Worm (Caenorhabditis elegans) whole organism, L1 larva: ENCODE data around the gene D1054.5.

Experiments used
- aha-1 ChIP-seq: fragments of 150-350 bp; optimal IDR thresholded peaks from 2 replicates; lab custom pipeline; 2014; ENCODE audit warnings: missing biosample characterization, missing genetic modification characterization
- alr-1 ChIP-seq: fragments of 200-800 bp; sonication (Bioruptor generic); optimal IDR thresholded peaks from 2 replicates; lab custom pipeline; 2018; ENCODE audit warnings: borderline replicate concordance, mild to moderate bottlenecking, missing genetic modification characterization, missing compliant biosample characterization
- blmp-1 ChIP-seq: fragments of 150-350 bp; optimal IDR thresholded peaks from 2 replicates; lab custom pipeline; 2014; ENCODE audit warnings: missing biosample characterization, missing genetic modification characterization
- ceh-63 ChIP-seq: fragments of 200-800 bp; sonication (Bioruptor generic); optimal IDR thresholded peaks from 2 replicates; lab custom pipeline; 2018; ENCODE audit warnings: mild to moderate bottlenecking, missing genetic modification characterization, missing compliant biosample characterization
- ceh-82 ChIP-seq, 3 experiments: fragments of 150-350 bp in 1 of 3; sonication (generic microtip) in 2 of 3; optimal IDR thresholded peaks; 2 replicates each; lab custom pipeline; 2014 to 2017; ENCODE audit warnings: missing biosample characterization in 3 of 3, missing genetic modification characterization in 3 of 3
- ceh-88 ChIP-seq: fragments of 200-800 bp; sonication (Bioruptor generic); IDR thresholded peaks from 2 replicates; pipeline ENCODE4 v1.3.6; 2022; ENCODE audit warnings: missing genetic modification characterization, missing compliant biosample characterization
- dpl-1 ChIP-seq, 3 experiments: fragments of 150-350 bp in 2 of 3; sonication (generic microtip) in 1 of 3; optimal IDR thresholded peaks; 2 replicates each; lab custom pipeline; 2014 to 2017; ENCODE audit warnings: missing biosample characterization in 3 of 3, missing genetic modification characterization in 3 of 3, missing genetic modification reagents in 3 of 3
- efl-1 ChIP-seq, 4 experiments: fragments of 150-350 bp; optimal IDR thresholded peaks in 3 of 4; peaks in 1 of 4; 1 replicate in 1 of 4; 2 replicates in 3 of 4; lab custom pipeline; 2014; ENCODE audit warnings: missing biosample characterization in 2 of 4, missing genetic modification characterization in 2 of 4, missing genetic modification reagents in 2 of 4
- elt-2 ChIP-seq: sonication (generic microtip); optimal IDR thresholded peaks from 2 replicates; lab custom pipeline; 2016; ENCODE audit warnings: missing genetic modification characterization, mild to moderate bottlenecking, inconsistent platforms, missing compliant biosample characterization, missing genetic modification reagents
- elt-3 ChIP-seq, 6 experiments: fragments of 150-350 bp in 1 of 6; sonication (generic microtip); optimal IDR thresholded peaks; 2 replicates each; lab custom pipeline; 2017 to 2018; ENCODE audit warnings: missing biosample characterization in 6 of 6, missing genetic modification characterization in 6 of 6, inconsistent platforms in 1 of 6
- fkh-4 ChIP-seq: sonication (generic microtip); optimal IDR thresholded peaks from 2 replicates; lab custom pipeline; 2016; ENCODE audit warnings: missing compliant biosample characterization, missing genetic modification characterization, borderline replicate concordance
- fkh-8 ChIP-seq: sonication (generic microtip); optimal IDR thresholded peaks from 2 replicates; lab custom pipeline; 2016; ENCODE audit warnings: mild to moderate bottlenecking, missing genetic modification characterization, missing compliant biosample characterization
- fos-1 ChIP-seq: fragments of 150-350 bp; optimal IDR thresholded peaks from 2 replicates; lab custom pipeline; 2014; ENCODE audit warnings: missing biosample characterization, missing genetic modification characterization
- hlh-4 ChIP-seq: sonication (generic microtip); optimal IDR thresholded peaks from 2 replicates; lab custom pipeline; 2016; ENCODE audit warnings: mild to moderate bottlenecking, missing genetic modification characterization, missing compliant biosample characterization
- hpl-2 ChIP-seq: fragments of 150-350 bp; optimal IDR thresholded peaks from 2 replicates; lab custom pipeline; 2014; ENCODE audit warnings: missing biosample characterization, missing genetic modification reagents, missing genetic modification characterization
- irx-1 ChIP-seq: sonication (generic microtip); optimal IDR thresholded peaks from 2 replicates; lab custom pipeline; 2016; ENCODE audit warnings: missing genetic modification characterization, missing compliant biosample characterization
- isw-1 ChIP-seq: fragments of 200-800 bp; sonication (Bioruptor generic); IDR thresholded peaks from 2 replicates; pipeline ENCODE4 v1.3.6; 2022; ENCODE audit warnings: missing genetic modification characterization, missing compliant biosample characterization
- jun-1 ChIP-seq: fragments of 150-350 bp; optimal IDR thresholded peaks from 2 replicates; lab custom pipeline; 2014; ENCODE audit warnings: missing biosample characterization, missing genetic modification reagents, missing genetic modification characterization
- lin-13 ChIP-seq: fragments of 150-350 bp; optimal IDR thresholded peaks from 2 replicates; lab custom pipeline; 2014; ENCODE audit warnings: missing biosample characterization, missing genetic modification reagents, missing genetic modification characterization
- lin-14 ChIP-seq: fragments of 200-800 bp; sonication (Bioruptor generic); optimal IDR thresholded peaks from 2 replicates; lab custom pipeline; 2018; ENCODE audit warnings: mild to moderate bottlenecking, missing genetic modification characterization, moderate library complexity, missing compliant biosample characterization
- lin-35 ChIP-seq, 2 experiments: fragments of 150-350 bp; optimal IDR thresholded peaks; 2 replicates each; lab custom pipeline; 2014; ENCODE audit warnings: missing biosample characterization in 2 of 2, missing genetic modification characterization in 2 of 2, missing genetic modification reagents in 2 of 2
- lsy-2 ChIP-seq, 2 experiments: fragments of 150-350 bp; optimal IDR thresholded peaks; 2 replicates each; lab custom pipeline; 2014; ENCODE audit warnings: missing biosample characterization in 2 of 2, missing genetic modification characterization in 2 of 2
- mab-9 ChIP-seq: fragments of 200-800 bp; sonication (Bioruptor generic); IDR thresholded peaks from 2 replicates; pipeline ENCODE4 v1.3.6; 2022; ENCODE audit warnings: missing genetic modification reagents, missing genetic modification characterization, missing compliant biosample characterization
- mdl-1 ChIP-seq, 2 experiments: fragments of 150-350 bp; optimal IDR thresholded peaks; 2 replicates each; lab custom pipeline; 2014 to 2017; ENCODE audit warnings: missing biosample characterization in 2 of 2, missing genetic modification characterization in 2 of 2, inconsistent platforms in 1 of 2
- mef-2 ChIP-seq: fragments of 150-350 bp; optimal IDR thresholded peaks from 2 replicates; lab custom pipeline; 2014; ENCODE audit warnings: missing biosample characterization, missing genetic modification characterization
- mep-1 ChIP-seq: fragments of 150-350 bp; optimal IDR thresholded peaks from 2 replicates; lab custom pipeline; 2014; ENCODE audit warnings: missing biosample characterization, missing genetic modification characterization
- nhr-11 ChIP-seq: fragments of 150-350 bp; optimal IDR thresholded peaks from 2 replicates; lab custom pipeline; 2014; ENCODE audit warnings: missing biosample characterization, missing genetic modification characterization
- nhr-19 ChIP-seq: fragments of 200-800 bp; sonication (Bioruptor generic); conservative IDR thresholded peaks from 2 replicates; pipeline ENCODE4 v1.3.6; 2022; ENCODE audit warnings: missing genetic modification characterization, missing compliant biosample characterization
- nhr-20 ChIP-seq: sonication (generic microtip); optimal IDR thresholded peaks from 2 replicates; lab custom pipeline; 2016; ENCODE audit warnings: mild to moderate bottlenecking, missing genetic modification characterization, missing compliant biosample characterization
- nhr-237 ChIP-seq: fragments of 150-350 bp; optimal IDR thresholded peaks from 2 replicates; lab custom pipeline; 2014; ENCODE audit warnings: missing biosample characterization, missing genetic modification characterization
- nhr-71 ChIP-seq: sonication (generic microtip); optimal IDR thresholded peaks from 2 replicates; lab custom pipeline; 2016; ENCODE audit warnings: mild to moderate bottlenecking, missing genetic modification characterization, moderate library complexity, missing compliant biosample characterization
- nhr-77 ChIP-seq: fragments of 150-350 bp; optimal IDR thresholded peaks from 2 replicates; lab custom pipeline; 2014; ENCODE audit warnings: missing biosample characterization, missing genetic modification characterization
- nhr-85 ChIP-seq: sonication (generic microtip); peaks from one replicate; lab custom pipeline; 2016; ENCODE audit warnings: missing genetic modification characterization, inconsistent platforms, missing compliant biosample characterization
- nhr-90 ChIP-seq: sonication (generic microtip); optimal IDR thresholded peaks from 2 replicates; lab custom pipeline; 2016; ENCODE audit warnings: mild to moderate bottlenecking, missing genetic modification characterization, missing compliant biosample characterization; ENCODE audit not compliant: poor library complexity
- pag-3 ChIP-seq: sonication (generic microtip); optimal IDR thresholded peaks from 2 replicates; lab custom pipeline; 2017; ENCODE audit warnings: missing genetic modification characterization, mild to moderate bottlenecking, missing compliant biosample characterization, antibody characterized with exemption, borderline replicate concordance; ENCODE audit not compliant: insufficient read depth
- rnt-1 ChIP-seq: sonication (generic microtip); optimal IDR thresholded peaks from 2 replicates; lab custom pipeline; 2016; ENCODE audit warnings: mild to moderate bottlenecking, missing genetic modification characterization, moderate library complexity, missing compliant biosample characterization
- snu-23 ChIP-seq: sonication (generic microtip); optimal IDR thresholded peaks from 2 replicates; lab custom pipeline; 2016; ENCODE audit warnings: missing genetic modification characterization, missing compliant biosample characterization
- sox-4 ChIP-seq: sonication (generic microtip); optimal IDR thresholded peaks from 2 replicates; lab custom pipeline; 2016; ENCODE audit warnings: missing genetic modification characterization, missing compliant biosample characterization
- sptf-1 ChIP-seq: fragments of 150-350 bp; optimal IDR thresholded peaks from 2 replicates; lab custom pipeline; 2014; ENCODE audit warnings: missing biosample characterization, missing genetic modification characterization
- swsn-7 ChIP-seq: sonication (generic microtip); optimal IDR thresholded peaks from 2 replicates; lab custom pipeline; 2016; ENCODE audit warnings: missing genetic modification characterization, missing compliant biosample characterization
- tbx-2 ChIP-seq: sonication (generic microtip); optimal IDR thresholded peaks from 2 replicates; lab custom pipeline; 2016; ENCODE audit warnings: missing genetic modification characterization, missing compliant biosample characterization
- tlp-1 ChIP-seq: fragments of 150-350 bp; optimal IDR thresholded peaks from 2 replicates; lab custom pipeline; 2014; ENCODE audit warnings: missing biosample characterization, missing genetic modification characterization
- unc-130 ChIP-seq: fragments of 150-350 bp; optimal IDR thresholded peaks from 2 replicates; lab custom pipeline; 2017; ENCODE audit warnings: missing biosample characterization, missing genetic modification characterization, inconsistent platforms
- unc-62 ChIP-seq: fragments of 150-350 bp; optimal IDR thresholded peaks from 2 replicates; lab custom pipeline; 2014; ENCODE audit warnings: missing biosample characterization, missing genetic modification reagents, missing genetic modification characterization
- vab-15 ChIP-seq: sonication (generic microtip); optimal IDR thresholded peaks from 2 replicates; lab custom pipeline; 2017; ENCODE audit warnings: missing genotype, mild to moderate bottlenecking, missing genetic modification characterization, missing compliant biosample characterization
- zag-1 ChIP-seq: fragments of 150-350 bp; optimal IDR thresholded peaks from 2 replicates; lab custom pipeline; 2014; ENCODE audit warnings: missing biosample characterization, missing genetic modification characterization
- ztf-4 ChIP-seq: fragments of 150-350 bp; optimal IDR thresholded peaks from 2 replicates; lab custom pipeline; 2014; ENCODE audit warnings: missing biosample characterization, missing genetic modification characterization

Gene D1054.5

ce11 chrV:10727651-10728050 lies 48.7 kb downstream of the D1054.5 start (continued):
- TF ChIP-seq mab-9 (GFP tag; lab: Robert Waterston, UW) (no peak), hlh-4 (tag; lab: Kevin White, UChicago) (no peak), nhr-237 (no peak), ceh-82 (tag; optimal IDR thresholded peaks at IDR 0.05; lab: Kevin White, UChicago) (no peak)

- TF ChIP-seq isw-1: no peak
- no peak for TF ChIP-seq irx-1 (tag; lab: Kevin White, UChicago)
- peak; percentile 64 for TF ChIP-seq nhr-71 (tag; lab: Kevin White, UChicago)
- TF ChIP-seq vab-15 (tag; lab: Kevin White, UChicago): no peak
- TF ChIP-seq nhr-11 (tag; lab: Kevin White, UChicago): no peak
- no peak for TF ChIP-seq pag-3
- peak; percentile 46 for TF ChIP-seq nhr-77 (tag; lab: Kevin White, UChicago)
- peak; percentile 10 for TF ChIP-seq rnt-1 (tag; lab: Kevin White, UChicago)
- TF ChIP-seq tbx-2 (tag; lab: Kevin White, UChicago): peak; percentile 70
- TF ChIP-seq nhr-85 (tag; lab: Kevin White, UChicago): peak; percentile 73
- TF ChIP-seq mdl-1 (tag; optimal IDR thresholded peaks at IDR 0.05; lab: Kevin White, UChicago): peak in 1 of 2 experiments; percentile 70
- peak in 1 of 2 experiments; percentile 39 for TF ChIP-seq lin-35 (GFP tag; optimal IDR thresholded peaks at IDR 0.05; lab: Kevin White, UChicago)
- TF ChIP-seq nhr-19: 0 out of 2 replicates have a peak, but pooled peaks have one; percentile 6
- peak; percentile 96 for TF ChIP-seq elt-2 (tag; lab: Kevin White, UChicago)
- peak in 1 of 2 experiments; percentile 7 for TF ChIP-seq lsy-2 (tag; optimal IDR thresholded peaks at IDR 0.05; lab: Kevin White, UChicago)
- no peak for TF ChIP-seq ceh-63 (GFP tag; lab: Kevin White, UChicago)
- no peak for TF ChIP-seq fos-1 (tag; lab: Kevin White, UChicago)
- TF ChIP-seq hpl-2 (GFP tag; lab: Kevin White, UChicago): no peak
- TF ChIP-seq nhr-20: peak; percentile 78
- TF ChIP-seq snu-23: peak; percentile 11
- peak; percentile 53 for TF ChIP-seq jun-1 (tag; lab: Kevin White, UChicago)
- peak; percentile 63 for TF ChIP-seq lin-14 (GFP tag; lab: Kevin White, UChicago)
- TF ChIP-seq efl-1 (optimal IDR thresholded peaks at IDR 0.05; lab: Kevin White, UChicago): no peak
- peak in 1 of 2 experiments; percentile 91 for TF ChIP-seq efl-1 (GFP tag; optimal IDR thresholded peaks at IDR 0.05 in 1 of 2; lab: Kevin White, UChicago)
- TF ChIP-seq ztf-4 (tag; lab: Kevin White, UChicago): no peak
- TF ChIP-seq elt-3 (tag; optimal IDR thresholded peaks at IDR 0.05; lab: Kevin White, UChicago): peak in 1 of 6 experiments; percentile 23
- TF ChIP-seq blmp-1 (tag; lab: Kevin White, UChicago): peak; percentile 64
- peak in 1 of 3 experiments; percentile 1 for TF ChIP-seq dpl-1 (GFP tag; optimal IDR thresholded peaks at IDR 0.05; lab: Kevin White, UChicago)
- no peak for TF ChIP-seq unc-130 (tag; lab: Kevin White, UChicago)
- no peak for TF ChIP-seq sptf-1 (tag; lab: Kevin White, UChicago)
- TF ChIP-seq nhr-90 (tag; lab: Kevin White, UChicago): peak; percentile 19
- TF ChIP-seq, all 84 proteins: peak for 19
These were observed 49.7 kb downstream of the D1054.5 start for ce11 chrV:10726691-10727090.

- no peak for TF ChIP-seq aha-1 (tag; lab: Kevin White, UChicago)
- no peak for TF ChIP-seq sox-4 (tag; lab: Kevin White, UChicago)
- peak; percentile 10 for TF ChIP-seq lin-14 (GFP tag; lab: Kevin White, UChicago)
- TF ChIP-seq lsy-2 (tag; optimal IDR thresholded peaks at IDR 0.05; lab: Kevin White, UChicago): no peak
- TF ChIP-seq mdl-1 (tag; optimal IDR thresholded peaks at IDR 0.05; lab: Kevin White, UChicago): peak in 1 of 2 experiments; percentile 26
- TF ChIP-seq ceh-82 (tag; optimal IDR thresholded peaks at IDR 0.05; lab: Kevin White, UChicago): no peak
- TF ChIP-seq nhr-90 (tag; lab: Kevin White, UChicago): no peak
- no peak for TF ChIP-seq zag-1
- no peak for TF ChIP-seq efl-1 (optimal IDR thresholded peaks at IDR 0.05; lab: Kevin White, UChicago)
- peak in 1 of 2 experiments; percentile 63 for TF ChIP-seq efl-1 (GFP tag; optimal IDR thresholded peaks at IDR 0.05 in 1 of 2; lab: Kevin White, UChicago)
- TF ChIP-seq mef-2: no peak
- TF ChIP-seq lin-13: no peak
- no peak for TF ChIP-seq fkh-8
- no peak for TF ChIP-seq mep-1
- no peak for TF ChIP-seq elt-3 (tag; optimal IDR thresholded peaks at IDR 0.05; lab: Kevin White, UChicago)
- no peak for TF ChIP-seq nhr-19
- no peak for TF ChIP-seq ceh-88
- no peak for TF ChIP-seq swsn-7 (tag; lab: Kevin White, UChicago)
- no peak for TF ChIP-seq tlp-1
- no peak for TF ChIP-seq alr-1 (tag; lab: Kevin White, UChicago)
- no peak for TF ChIP-seq unc-62 (GFP tag; lab: Kevin White, UChicago)
- TF ChIP-seq lin-35 (GFP tag; optimal IDR thresholded peaks at IDR 0.05; lab: Kevin White, UChicago): peak in 1 of 2 experiments; percentile 31
- TF ChIP-seq fkh-4: no peak
- no peak for TF ChIP-seq nhr-11 (tag; lab: Kevin White, UChicago)
These were observed 50.9 kb downstream of the D1054.5 start for ce11 chrV:10725424-10725951.
